Worm (Caenorhabditis elegans) whole organism, mixed stage, embryonic: ENCODE measurements around the gene T01B7.9.

ENCODE experiments used
- M03D4.4 ChIP-seq: sonication (generic microtip); optimal IDR thresholded peaks from 2 replicates; lab custom pipeline; 2017; ENCODE audit warnings: mild to moderate bottlenecking, missing genetic modification characterization, missing compliant biosample characterization
- blmp-1 ChIP-seq: fragments of 150-350 bp; optimal IDR thresholded peaks from 2 replicates; lab custom pipeline; 2014; ENCODE audit warnings: missing biosample characterization, missing genetic modification characterization
- ces-1 ChIP-seq: fragments of 150-350 bp; optimal IDR thresholded peaks from 2 replicates; lab custom pipeline; 2014; ENCODE audit warnings: missing biosample characterization, missing genetic modification reagents, missing genetic modification characterization
- lin-32 ChIP-seq: fragments of 200-800 bp; sonication (Bioruptor generic); optimal IDR thresholded peaks from 2 replicates; lab custom pipeline; 2018; ENCODE audit warnings: mild to moderate bottlenecking, missing genetic modification characterization, missing compliant biosample characterization
- lsy-2 ChIP-seq: fragments of 150-350 bp; optimal IDR thresholded peaks from 2 replicates; lab custom pipeline; 2014; ENCODE audit warnings: missing biosample characterization, missing genetic modification characterization
- mab-5 ChIP-seq: fragments of 150-350 bp; optimal IDR thresholded peaks from 2 replicates; lab custom pipeline; 2014; ENCODE audit warnings: missing biosample characterization, missing genetic modification characterization
- nhr-28 ChIP-seq: fragments of 150-350 bp; optimal IDR thresholded peaks from 2 replicates; lab custom pipeline; 2014; ENCODE audit warnings: missing biosample characterization, missing genetic modification characterization
- pha-4 ChIP-seq: fragments of 150-350 bp; optimal IDR thresholded peaks from 2 replicates; lab custom pipeline; 2018; ENCODE audit warnings: missing biosample characterization, missing genetic modification reagents, missing genetic modification characterization
- sem-2 ChIP-seq: fragments of 200-800 bp; sonication (Bioruptor generic); optimal IDR thresholded peaks from 2 replicates; lab custom pipeline; 2018; ENCODE audit warnings: mild to moderate bottlenecking, missing genetic modification characterization, missing compliant biosample characterization
- snpc-4 ChIP-seq: fragments of 150-350 bp; optimal IDR thresholded peaks from 2 replicates; lab custom pipeline; 2014; ENCODE audit warnings: missing biosample characterization, missing genetic modification characterization
- sptf-1 ChIP-seq: sonication (generic microtip); optimal IDR thresholded peaks from 2 replicates; lab custom pipeline; 2017; ENCODE audit warnings: mild to moderate bottlenecking, missing genetic modification characterization, moderate library complexity, missing compliant biosample characterization
- unc-62 ChIP-seq: fragments of 150-350 bp; optimal IDR thresholded peaks from 2 replicates; lab custom pipeline; 2014; ENCODE audit warnings: missing biosample characterization, missing genetic modification reagents, missing genetic modification characterization

DNA sequence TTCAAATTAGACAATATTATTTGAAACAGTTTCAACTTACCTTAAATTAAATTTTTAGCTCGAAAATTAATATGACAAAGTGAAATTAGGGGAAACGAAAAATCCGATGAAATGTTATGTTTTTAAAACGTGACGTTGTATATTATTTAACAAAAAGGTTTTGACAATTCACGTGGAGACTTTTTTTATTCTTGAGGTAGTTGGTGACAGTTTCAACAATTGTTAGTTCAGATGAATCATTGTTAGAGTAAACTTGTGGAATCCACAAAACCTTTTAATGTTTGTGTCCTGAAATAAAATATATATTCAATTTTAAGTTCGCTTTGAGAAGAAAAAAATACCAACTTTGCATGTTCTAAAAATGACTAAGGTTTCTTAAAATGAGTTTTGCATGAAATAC lies 32.9 kb upstream of the T01B7.9 start, which contains the start of gene fut-1:
- TF ChIP-seq nhr-28 (no peak), sem-2 (GFP tag; lab: Kevin White, UChicago) (no peak), mab-5 (no peak), lsy-2 (tag; lab: Kevin White, UChicago) (no peak), M03D4.4 (tag; lab: Kevin White, UChicago) (no peak), ces-1 (no peak), lin-32 (GFP tag; lab: Kevin White, UChicago) (no peak), pha-4 (tag; lab: Kevin White, UChicago) (no peak), snpc-4 (tag; lab: Kevin White, UChicago) (no peak), blmp-1 (tag; lab: Kevin White, UChicago) (no peak), unc-62 (GFP tag; lab: Kevin White, UChicago) (no peak), sptf-1 (tag; lab: Kevin White, UChicago) (no peak)
